Worm (Caenorhabditis elegans) whole organism, L3 larva: ENCODE measurements around the gene ZK971.1.

Source experiments
- fkh-10 ChIP-seq: sonication (generic microtip); optimal IDR thresholded peaks from 2 replicates; lab custom pipeline; 2017; ENCODE audit warnings: missing biosample characterization, missing genetic modification reagents, missing genetic modification characterization
- pqm-1 ChIP-seq: fragments of 150-350 bp; optimal IDR thresholded peaks from 2 replicates; lab custom pipeline; 2017; ENCODE audit warnings: missing biosample characterization, missing genetic modification characterization, inconsistent platforms

DNA sequence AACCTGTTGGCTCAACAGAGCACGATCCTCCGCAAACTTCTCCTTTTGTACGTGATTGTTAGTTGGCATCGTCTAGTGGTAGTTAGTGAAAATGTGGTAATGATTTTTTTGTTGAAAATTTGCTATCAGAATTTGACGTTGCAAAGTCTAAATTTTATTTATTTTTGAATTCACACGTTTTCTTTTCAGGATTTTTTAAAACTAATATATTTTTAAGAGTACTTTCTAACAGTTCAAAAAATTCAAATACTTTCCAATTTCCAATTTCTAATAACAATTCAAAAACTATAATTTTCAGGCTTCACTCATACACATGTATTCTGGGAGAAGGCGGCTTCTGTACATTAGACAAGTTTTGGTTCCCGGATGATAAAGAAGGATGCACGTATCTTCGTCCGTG, 45.1 kb downstream of the ZK971.1 start, which contains the start of gene ubxn-5:
- no peak for TF ChIP-seq fkh-10 (GFP tag; lab: Kevin White, UChicago)
- TF ChIP-seq pqm-1 = no peak
